Fruit fly (Drosophila melanogaster) whole organism, embryonic: Measurements from ENCODE around the gene cort.

Experiments
- Blimp-1 ChIP-seq: fragments of 200-800 bp; sonication (Bioruptor generic); optimal IDR thresholded peaks from 3 replicates; lab custom pipeline; 2018; ENCODE audit warnings: missing biosample characterization, missing genetic modification characterization, mild to moderate bottlenecking, moderate library complexity, missing genetic modification reagents
- BtbVII ChIP-seq: fragments of 200-800 bp; sonication (Bioruptor generic); optimal IDR thresholded peaks from 3 replicates; lab custom pipeline; 2017; ENCODE audit warnings: missing biosample characterization, mild to moderate bottlenecking, missing genetic modification characterization
- CG10979 ChIP-seq: fragments of 200-800 bp; sonication (Bioruptor generic); optimal IDR thresholded peaks from 2 replicates; lab custom pipeline; 2018; ENCODE audit warnings: missing biosample characterization, mild to moderate bottlenecking, missing genetic modification characterization, moderate library complexity
- CG12155 ChIP-seq: fragments of 200-800 bp; sonication (Bioruptor generic); optimal IDR thresholded peaks from 3 replicates; lab custom pipeline; 2016; ENCODE audit warnings: missing biosample characterization, missing genetic modification characterization
- CG12219 ChIP-seq: fragments of 200-800 bp; sonication (Bioruptor generic); optimal IDR thresholded peaks from 3 replicates; lab custom pipeline; 2018; ENCODE audit warnings: missing biosample characterization, mild to moderate bottlenecking, missing genetic modification characterization
- CG1233 ChIP-seq: fragments of 200-800 bp; sonication (Bioruptor generic); optimal IDR thresholded peaks from 4 replicates; lab custom pipeline; 2018; ENCODE audit warnings: missing biosample characterization, mild to moderate bottlenecking, missing genetic modification characterization
- CG12769 ChIP-seq: fragments of 200-800 bp; sonication (Bioruptor generic); optimal IDR thresholded peaks from 2 replicates; lab custom pipeline; 2019; ENCODE audit warnings: missing biosample characterization, mild to moderate bottlenecking, missing genetic modification characterization, moderate library complexity
- CG13287 ChIP-seq: fragments of 200-800 bp; sonication (Bioruptor generic); IDR thresholded peaks from 2 replicates; pipeline ENCODE4 v1.3.6; 2022; ENCODE audit warnings: missing biosample characterization, missing genetic modification characterization; ENCODE audit not compliant: partially characterized antibody
- CG13424 ChIP-seq: fragments of 200-800 bp; sonication (Bioruptor generic); optimal IDR thresholded peaks from 2 replicates; lab custom pipeline; 2019; ENCODE audit warnings: missing biosample characterization, mild to moderate bottlenecking, missing genetic modification characterization, moderate library complexity
- CG15269 ChIP-seq: fragments of 200-800 bp; sonication (Bioruptor generic); optimal IDR thresholded peaks from 2 replicates; lab custom pipeline; 2018; ENCODE audit warnings: missing biosample characterization, mild to moderate bottlenecking, missing genetic modification characterization, moderate library complexity
- CG16779 ChIP-seq: fragments of 200-800 bp; sonication (Bioruptor generic); IDR thresholded peaks from 2 replicates; pipeline ENCODE4 v1.3.6; 2022; ENCODE audit warnings: missing biosample characterization, missing genetic modification characterization
- CG17385 ChIP-seq: fragments of 200-800 bp; sonication (Bioruptor generic); optimal IDR thresholded peaks from 3 replicates; lab custom pipeline; 2018; ENCODE audit warnings: missing biosample characterization, mild to moderate bottlenecking, missing genetic modification characterization
- CG17912 ChIP-seq: fragments of 200-800 bp; sonication (Bioruptor generic); optimal IDR thresholded peaks from 2 replicates; lab custom pipeline; 2018; ENCODE audit warnings: missing biosample characterization, mild to moderate bottlenecking, missing genetic modification characterization
- CG2199 ChIP-seq: fragments of 200-800 bp; sonication (Bioruptor generic); IDR thresholded peaks from 3 replicates; pipeline ENCODE4 v1.3.6; 2022; ENCODE audit warnings: missing biosample characterization, missing genetic modification characterization
- CG32767 ChIP-seq: fragments of 200-800 bp; sonication (Bioruptor generic); IDR thresholded peaks from 2 replicates; pipeline ENCODE4 v1.3.6; 2022; ENCODE audit warnings: missing biosample characterization, missing genetic modification characterization
- CG6689 ChIP-seq: fragments of 200-800 bp; sonication (Bioruptor generic); IDR thresholded peaks from 2 replicates; pipeline ENCODE4 v1.3.6; 2022; ENCODE audit warnings: missing biosample characterization, missing genetic modification characterization
- CG7839 ChIP-seq: fragments of 200-800 bp; sonication (Bioruptor generic); optimal IDR thresholded peaks from 3 replicates; lab custom pipeline; 2018; ENCODE audit warnings: missing biosample characterization, mild to moderate bottlenecking, missing genetic modification characterization, moderate library complexity
- CG7987 ChIP-seq: fragments of 200-800 bp; sonication (Bioruptor generic); optimal IDR thresholded peaks from 2 replicates; lab custom pipeline; 2018; ENCODE audit warnings: missing biosample characterization, mild to moderate bottlenecking, missing genetic modification characterization, moderate library complexity
- Dad ChIP-seq: fragments of 200-800 bp; sonication (Bioruptor generic); optimal IDR thresholded peaks from 3 replicates; lab custom pipeline; 2016; ENCODE audit warnings: missing biosample characterization, missing genetic modification characterization
- Deaf1 ChIP-seq: fragments of 200-800 bp; optimal IDR thresholded peaks from 3 replicates; lab custom pipeline; 2019; ENCODE audit warnings: missing biosample characterization, mild to moderate bottlenecking, missing genetic modification characterization, moderate library complexity
- Drgx ChIP-seq: fragments of 200-800 bp; sonication (Bioruptor generic); IDR thresholded peaks from 2 replicates; pipeline ENCODE4 v1.3.6; 2022; ENCODE audit warnings: missing biosample characterization, missing genetic modification characterization
- E2f2 ChIP-seq: fragments of 200-800 bp; sonication (Bioruptor generic); IDR thresholded peaks from 2 replicates; pipeline ENCODE4 v1.3.6; 2022; ENCODE audit warnings: missing biosample characterization, missing genetic modification characterization
- HLH4C ChIP-seq: fragments of 200-800 bp; sonication (Bioruptor generic); IDR thresholded peaks from 3 replicates; pipeline ENCODE4 v1.3.6; 2022; ENCODE audit warnings: missing biosample characterization, missing genetic modification characterization; ENCODE audit not compliant: partially characterized antibody
- Hmr ChIP-seq: fragments of 200-800 bp; sonication (Bioruptor generic); optimal IDR thresholded peaks from 3 replicates; lab custom pipeline; 2017; ENCODE audit warnings: mild to moderate bottlenecking, missing biosample characterization, missing genetic modification reagents, missing genetic modification characterization
- Hsf ChIP-seq: fragments of 200-800 bp; sonication (Bioruptor generic); optimal IDR thresholded peaks from 3 replicates; lab custom pipeline; 2016; ENCODE audit warnings: missing biosample characterization, missing genetic modification characterization
- Lim3 ChIP-seq: fragments of 200-800 bp; sonication (Bioruptor generic); IDR thresholded peaks from 2 replicates; pipeline ENCODE4 v1.3.6; 2022; ENCODE audit warnings: missing biosample characterization, missing genetic modification characterization
- NK7.1 ChIP-seq: fragments of 200-800 bp; sonication (Bioruptor generic); optimal IDR thresholded peaks from 3 replicates; lab custom pipeline; 2016; ENCODE audit warnings: missing biosample characterization, missing genetic modification characterization
- Poxn ChIP-seq: fragments of 200-800 bp; sonication (Bioruptor generic); IDR thresholded peaks from 2 replicates; pipeline ENCODE4 v1.3.6; 2022; ENCODE audit warnings: missing biosample characterization, missing genetic modification characterization
- Sox100B ChIP-seq: fragments of 200-800 bp; sonication (Bioruptor generic); optimal IDR thresholded peaks from 3 replicates; lab custom pipeline; 2018; ENCODE audit warnings: missing biosample characterization, mild to moderate bottlenecking, missing genetic modification characterization
- chn ChIP-seq: fragments of 200-800 bp; sonication (Bioruptor generic); optimal IDR thresholded peaks from 2 replicates; lab custom pipeline; 2016; ENCODE audit warnings: missing biosample characterization, missing genetic modification characterization
- dm ChIP-seq: fragments of 200-800 bp; sonication (Bioruptor generic); optimal IDR thresholded peaks from 3 replicates; lab custom pipeline; 2016; ENCODE audit warnings: missing biosample characterization, missing genetic modification characterization
- dmrt11E ChIP-seq: fragments of 200-800 bp; sonication (Bioruptor generic); optimal IDR thresholded peaks from 3 replicates; lab custom pipeline; 2018; ENCODE audit warnings: missing biosample characterization, mild to moderate bottlenecking, missing genetic modification characterization, moderate library complexity
- fd102C ChIP-seq: fragments of 200-800 bp; sonication (Bioruptor generic); optimal IDR thresholded peaks from 2 replicates; lab custom pipeline; 2018; ENCODE audit warnings: missing biosample characterization, mild to moderate bottlenecking, missing genetic modification characterization, moderate library complexity
- fd64A ChIP-seq: fragments of 200-800 bp; sonication (Bioruptor generic); optimal IDR thresholded peaks from 3 replicates; lab custom pipeline; 2018; ENCODE audit warnings: missing biosample characterization, mild to moderate bottlenecking, missing genetic modification characterization
- gcm ChIP-seq: fragments of 200-800 bp; sonication (Bioruptor generic); optimal IDR thresholded peaks from 2 replicates; lab custom pipeline; 2019; ENCODE audit warnings: missing biosample characterization, mild to moderate bottlenecking, missing genetic modification characterization, moderate library complexity
- gcm2 ChIP-seq: fragments of 200-800 bp; sonication (Bioruptor generic); optimal IDR thresholded peaks from 2 replicates; lab custom pipeline; 2016; ENCODE audit warnings: missing biosample characterization, missing genetic modification characterization
- grau ChIP-seq: fragments of 200-800 bp; optimal IDR thresholded peaks from 3 replicates; lab custom pipeline; 2019; ENCODE audit warnings: missing biosample characterization, mild to moderate bottlenecking, missing genetic modification characterization, moderate library complexity
- kay ChIP-seq: fragments of 200-800 bp; sonication (Bioruptor generic); optimal IDR thresholded peaks from 2 replicates; lab custom pipeline; 2016; ENCODE audit warnings: missing biosample characterization, missing genetic modification characterization
- kni ChIP-seq: fragments of 200-800 bp; sonication (Bioruptor generic); optimal IDR thresholded peaks from 3 replicates; lab custom pipeline; 2017; ENCODE audit warnings: mild to moderate bottlenecking, missing biosample characterization, missing genetic modification reagents, missing genetic modification characterization
- mam ChIP-seq: fragments of 200-800 bp; sonication (Bioruptor generic); optimal IDR thresholded peaks from 3 replicates; lab custom pipeline; 2016; ENCODE audit warnings: missing biosample characterization, missing genetic modification characterization
- onecut ChIP-seq: fragments of 200-800 bp; sonication (Bioruptor generic); IDR thresholded peaks from 2 replicates; pipeline ENCODE4 v1.3.6; 2022; ENCODE audit warnings: missing biosample characterization, missing genetic modification characterization
- org-1 ChIP-seq: fragments of 200-800 bp; sonication (Bioruptor generic); optimal IDR thresholded peaks from 2 replicates; lab custom pipeline; 2017; ENCODE audit warnings: missing biosample characterization, missing genetic modification characterization
- pb ChIP-seq: fragments of 200-800 bp; sonication (Bioruptor generic); optimal IDR thresholded peaks from 3 replicates; lab custom pipeline; 2016; ENCODE audit warnings: missing biosample characterization, missing genetic modification characterization
- prd ChIP-seq, 3 experiments: fragments of >200 bp in 2 of 3; fragments of 200-800 bp in 1 of 3; sonication (Bioruptor generic) in 1 of 3; optimal IDR thresholded peaks in 2 of 3; IDR thresholded peaks in 1 of 3; 2 replicates in 2 of 3; 3 replicates in 1 of 3; pipeline versions ENCODE4 v1.3.6 to Lab custom; 2017 to 2022; ENCODE audit warnings: missing biosample characterization in 1 of 3, missing genetic modification characterization in 1 of 3
- schlank ChIP-seq: fragments of 200-800 bp; sonication (Bioruptor generic); optimal IDR thresholded peaks from 2 replicates; lab custom pipeline; 2018; ENCODE audit warnings: missing biosample characterization, mild to moderate bottlenecking, missing genetic modification characterization
- seq ChIP-seq: fragments of 200-800 bp; sonication (Bioruptor generic); IDR thresholded peaks from 2 replicates; pipeline ENCODE4 v1.3.6; 2022; ENCODE audit warnings: missing biosample characterization, missing genetic modification characterization
- tin ChIP-seq: fragments of 200-800 bp; sonication (Bioruptor generic); optimal IDR thresholded peaks from 3 replicates; lab custom pipeline; 2016; ENCODE audit warnings: missing biosample characterization, missing genetic modification characterization
- tx ChIP-seq: fragments of 200-800 bp; sonication (Bioruptor generic); optimal IDR thresholded peaks from 2 replicates; lab custom pipeline; 2016; ENCODE audit warnings: missing biosample characterization, missing genetic modification characterization
- unpg ChIP-seq: fragments of 200-800 bp; sonication (Bioruptor generic); optimal IDR thresholded peaks from 3 replicates; lab custom pipeline; 2018; ENCODE audit warnings: missing biosample characterization, mild to moderate bottlenecking, missing genetic modification characterization, moderate library complexity
- usp ChIP-seq: fragments of >200 bp; optimal IDR thresholded peaks from 2 replicates; lab custom pipeline; 2017; ENCODE audit warnings: missing biosample characterization, missing genetic modification characterization

cort gene

DNA sequence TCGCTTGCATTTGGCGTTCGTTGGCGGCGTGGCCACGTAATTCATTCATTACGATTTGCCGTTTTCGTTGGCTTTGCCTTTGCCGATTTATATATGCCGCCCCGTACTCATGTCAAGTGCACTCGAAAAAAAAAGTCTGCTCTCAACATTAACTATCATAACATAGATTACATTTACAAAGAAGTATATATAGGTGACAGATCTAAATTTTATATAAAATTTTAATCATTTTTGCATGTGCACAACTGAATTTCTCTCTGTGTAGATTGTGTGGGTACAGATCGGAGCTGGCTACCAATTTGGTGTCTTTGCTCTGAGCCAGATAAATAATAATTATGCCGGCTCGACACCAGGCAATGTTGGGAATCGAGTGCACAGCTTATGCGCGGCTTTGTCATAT, 22.0 kb upstream of the cort start (continued):
- TF ChIP-seq CG1233, result peak; percentile 47
- TF ChIP-seq CG7987 (GFP tag; lab: Kevin White, UChicago), result no peak
- no peak for TF ChIP-seq CG12155
- TF ChIP-seq prd (optimal IDR thresholded peaks at IDR 0.05; lab: Kevin White, UChicago), result no peak
- peak; percentile 87 for TF ChIP-seq prd (GFP tag; IDR thresholded peaks at IDR 0.05; lab: Robert Waterston, UW)
- no peak for TF ChIP-seq BtbVII
- TF ChIP-seq seq (GFP tag; lab: Robert Waterston, UW), result peak; percentile 63; the same call in 1 of the 2 replicates
- peak; percentile 58 for TF ChIP-seq CG32767 (GFP tag; lab: Robert Waterston, UW)
- TF ChIP-seq onecut (GFP tag; lab: Robert Waterston, UW), result no peak
- no peak for TF ChIP-seq CG13287
- TF ChIP-seq schlank, result no peak
- TF ChIP-seq CG12219 (GFP tag; lab: Kevin White, UChicago), result peak; percentile 34
- no peak for TF ChIP-seq Poxn (GFP tag; lab: Robert Waterston, UW)
- TF ChIP-seq dm, result no peak
- peak; percentile 50 for TF ChIP-seq grau (tag; lab: Kevin White, UChicago)
- peak; percentile 45 for TF ChIP-seq CG10979 (tag; lab: Kevin White, UChicago)
- TF ChIP-seq Hsf (GFP tag; lab: Kevin White, UChicago), result peak; percentile 27
- TF ChIP-seq Deaf1, result no peak
- no peak for TF ChIP-seq CG2199 (GFP tag; lab: Robert Waterston, UW)
- TF ChIP-seq CG6689, result peak; percentile 43; the same call in 1 of the 2 replicates
- no peak for TF ChIP-seq kni
- peak; percentile 42 for TF ChIP-seq chn (GFP tag; lab: Kevin White, UChicago)
- no peak for TF ChIP-seq HLH4C
- TF ChIP-seq gcm (GFP tag; lab: Kevin White, UChicago), result no peak
- peak; percentile 46 for TF ChIP-seq dmrt11E (tag; lab: Kevin White, UChicago)
- peak; percentile 8 for TF ChIP-seq CG17385 (GFP tag; lab: Kevin White, UChicago)
- TF ChIP-seq Hmr, result peak; percentile 16
- peak; percentile 58 for TF ChIP-seq CG15269 (tag; lab: Kevin White, UChicago)
- no peak for TF ChIP-seq usp
- peak; percentile 35 for TF ChIP-seq CG13424 (tag; lab: Kevin White, UChicago)
- no peak for TF ChIP-seq CG16779 (GFP tag; lab: Robert Waterston, UW)
- no peak for TF ChIP-seq CG17912
- TF ChIP-seq fd102C (GFP tag; lab: Kevin White, UChicago), result no peak
- peak; percentile 80 for TF ChIP-seq Drgx (GFP tag; lab: Robert Waterston, UW)
- TF ChIP-seq tin (GFP tag; lab: Kevin White, UChicago), result peak; percentile 19
- TF ChIP-seq tx (GFP tag; lab: Kevin White, UChicago), result no peak
- no peak for TF ChIP-seq Lim3 (GFP tag; lab: Robert Waterston, UW)
- peak; percentile 58 for TF ChIP-seq CG12769
- no peak for TF ChIP-seq fd64A (GFP tag; lab: Kevin White, UChicago)
- TF ChIP-seq kay, result no peak
- peak; percentile 58 for TF ChIP-seq CG7839 (tag; lab: Kevin White, UChicago)
- TF ChIP-seq org-1, result no peak
- peak; percentile 23 for TF ChIP-seq Sox100B
- peak; percentile 9 for TF ChIP-seq mam (GFP tag; lab: Kevin White, UChicago)
- no peak for TF ChIP-seq gcm2
- no peak for TF ChIP-seq Dad (GFP tag; lab: Kevin White, UChicago)
- no peak for TF ChIP-seq NK7.1 (GFP tag; lab: Kevin White, UChicago)
- TF ChIP-seq pb (GFP tag; lab: Kevin White, UChicago), result no peak
- peak; percentile 65 for TF ChIP-seq unpg
- peak; percentile 45 for TF ChIP-seq Blimp-1 (GFP tag; lab: Kevin White, UChicago)
- TF ChIP-seq E2f2 (GFP tag; lab: Robert Waterston, UW), result peak; percentile 29; the same call in 1 of the 2 replicates
